Worm (Caenorhabditis elegans) whole organism, late embryonic: ENCODE results near the gene ile-2.

Source experiments
- C08G9.2 ChIP-seq: sonication (generic microtip); optimal IDR thresholded peaks from 2 replicates; lab custom pipeline; 2016; ENCODE audit warnings: mild to moderate bottlenecking, missing genetic modification characterization, moderate library complexity, missing compliant biosample characterization
- F13H6.1 ChIP-seq: sonication (generic microtip); optimal IDR thresholded peaks from 2 replicates; lab custom pipeline; 2016; ENCODE audit warnings: missing genetic modification characterization, missing compliant biosample characterization
- K02D7.2 ChIP-seq: sonication (generic microtip); optimal IDR thresholded peaks from 2 replicates; lab custom pipeline; 2017; ENCODE audit warnings: mild to moderate bottlenecking, missing genetic modification characterization, missing compliant biosample characterization
- Y22D7AL.16 ChIP-seq: sonication (generic microtip); optimal IDR thresholded peaks from 2 replicates; lab custom pipeline; 2016; ENCODE audit warnings: missing genetic modification characterization, missing compliant biosample characterization
- ama-1 ChIP-seq: fragments of 150-350 bp; optimal IDR thresholded peaks from 2 replicates; lab custom pipeline; 2014
- ceh-14 ChIP-seq: sonication (generic microtip); optimal IDR thresholded peaks from 2 replicates; lab custom pipeline; 2016; ENCODE audit warnings: missing genotype, missing genetic modification characterization, missing compliant biosample characterization
- ceh-18 ChIP-seq: sonication (generic microtip); optimal IDR thresholded peaks from 2 replicates; lab custom pipeline; 2016; ENCODE audit warnings: missing genetic modification characterization, missing compliant biosample characterization
- ceh-19 ChIP-seq: fragments of 200-800 bp; sonication (Bioruptor generic); optimal IDR thresholded peaks from 2 replicates; lab custom pipeline; 2018; ENCODE audit warnings: mild to moderate bottlenecking, missing genetic modification characterization, missing compliant biosample characterization
- ceh-2 ChIP-seq: sonication (generic microtip); optimal IDR thresholded peaks from 2 replicates; lab custom pipeline; 2016; ENCODE audit warnings: missing genotype, missing genetic modification characterization, missing compliant biosample characterization
- ceh-24 ChIP-seq: sonication (generic microtip); optimal IDR thresholded peaks from 2 replicates; lab custom pipeline; 2016; ENCODE audit warnings: mild to moderate bottlenecking, missing genetic modification characterization, missing compliant biosample characterization
- ceh-31 ChIP-seq: sonication (generic microtip); optimal IDR thresholded peaks from 2 replicates; lab custom pipeline; 2016; ENCODE audit warnings: missing genetic modification characterization, missing compliant biosample characterization
- ceh-34 ChIP-seq: sonication (generic microtip); optimal IDR thresholded peaks from 2 replicates; lab custom pipeline; 2016; ENCODE audit warnings: mild to moderate bottlenecking, missing genetic modification characterization, missing compliant biosample characterization
- ceh-45 ChIP-seq: fragments of 200-800 bp; sonication (Bioruptor generic); IDR thresholded peaks from 2 replicates; pipeline ENCODE4 v1.3.6; 2022; ENCODE audit warnings: missing genetic modification reagents, missing genetic modification characterization, missing compliant biosample characterization
- ceh-48 ChIP-seq: sonication (generic microtip); optimal IDR thresholded peaks from 2 replicates; lab custom pipeline; 2016; ENCODE audit warnings: missing genetic modification characterization, inconsistent platforms, missing compliant biosample characterization
- ceh-9 ChIP-seq: sonication (generic microtip); optimal IDR thresholded peaks from 2 replicates; lab custom pipeline; 2016; ENCODE audit warnings: mild to moderate bottlenecking, missing genetic modification characterization, inconsistent platforms, missing compliant biosample characterization
- che-1 ChIP-seq: sonication (generic microtip); optimal IDR thresholded peaks from 2 replicates; lab custom pipeline; 2016; ENCODE audit warnings: mild to moderate bottlenecking, missing genetic modification characterization, missing compliant biosample characterization
- dmd-4 ChIP-seq: sonication (generic microtip); optimal IDR thresholded peaks from 2 replicates; lab custom pipeline; 2016; ENCODE audit warnings: borderline replicate concordance, missing genetic modification characterization, missing compliant biosample characterization
- dve-1 ChIP-seq: sonication (generic microtip); optimal IDR thresholded peaks from 2 replicates; lab custom pipeline; 2017; ENCODE audit warnings: antibody characterized with exemption, mild to moderate bottlenecking, missing genetic modification characterization, missing compliant biosample characterization
- elt-2 ChIP-seq: sonication (generic microtip); optimal IDR thresholded peaks from 2 replicates; lab custom pipeline; 2016; ENCODE audit warnings: missing genetic modification reagents, missing genetic modification characterization, missing compliant biosample characterization
- eyg-1 ChIP-seq: sonication (generic microtip); optimal IDR thresholded peaks from 2 replicates; lab custom pipeline; 2016; ENCODE audit warnings: missing genotype, missing genetic modification characterization, missing compliant biosample characterization
- fax-1 ChIP-seq: sonication (generic microtip); optimal IDR thresholded peaks from 2 replicates; lab custom pipeline; 2016; ENCODE audit warnings: missing genotype, missing genetic modification characterization, missing compliant biosample characterization
- fkh-10 ChIP-seq: fragments of 150-350 bp; optimal IDR thresholded peaks from 2 replicates; lab custom pipeline; 2014; ENCODE audit warnings: missing biosample characterization, missing genetic modification reagents, missing genetic modification characterization
- fkh-6 ChIP-seq: sonication (generic microtip); optimal IDR thresholded peaks from 2 replicates; lab custom pipeline; 2016; ENCODE audit warnings: missing genetic modification characterization, missing compliant biosample characterization
- gmeb-2 ChIP-seq: sonication (generic microtip); optimal IDR thresholded peaks from 2 replicates; lab custom pipeline; 2016; ENCODE audit warnings: missing genetic modification characterization, inconsistent platforms, missing compliant biosample characterization
- hlh-13 ChIP-seq: fragments of 200-800 bp; sonication (Bioruptor generic); optimal IDR thresholded peaks from 2 replicates; lab custom pipeline; 2018; ENCODE audit warnings: mild to moderate bottlenecking, missing genetic modification characterization, missing compliant biosample characterization
- hlh-30 ChIP-seq: sonication (generic microtip); optimal IDR thresholded peaks from 2 replicates; lab custom pipeline; 2017; ENCODE audit warnings: antibody characterized with exemption, missing genetic modification characterization, missing compliant biosample characterization; ENCODE audit not compliant: insufficient read depth
- hlh-6 ChIP-seq: sonication (generic microtip); optimal IDR thresholded peaks from 2 replicates; lab custom pipeline; 2016; ENCODE audit warnings: missing genotype, missing genetic modification characterization, missing compliant biosample characterization
- hlh-8 ChIP-seq: sonication (generic microtip); optimal IDR thresholded peaks from 2 replicates; lab custom pipeline; 2016; ENCODE audit warnings: missing genotype, missing genetic modification characterization, missing compliant biosample characterization
- lim-6 ChIP-seq: sonication (generic microtip); optimal IDR thresholded peaks from 2 replicates; lab custom pipeline; 2016; ENCODE audit warnings: missing genetic modification characterization, missing compliant biosample characterization
- nfya-1 ChIP-seq: sonication (generic microtip); optimal IDR thresholded peaks from 2 replicates; lab custom pipeline; 2017; ENCODE audit warnings: missing genetic modification characterization, mild to moderate bottlenecking, missing compliant biosample characterization, antibody characterized with exemption, moderate library complexity
- pat-9 ChIP-seq: fragments of 200-800 bp; sonication (Bioruptor generic); optimal IDR thresholded peaks from 2 replicates; lab custom pipeline; 2018; ENCODE audit warnings: mild to moderate bottlenecking, missing genetic modification characterization, moderate library complexity, missing compliant biosample characterization
- pax-1 ChIP-seq: fragments of 150-350 bp; optimal IDR thresholded peaks from 2 replicates; lab custom pipeline; 2014; ENCODE audit warnings: missing biosample characterization, missing genetic modification characterization
- pros-1 ChIP-seq: fragments of 150-350 bp; optimal IDR thresholded peaks from 2 replicates; lab custom pipeline; 2014; ENCODE audit warnings: missing biosample characterization, missing genetic modification reagents, missing genetic modification characterization
- ref-2 ChIP-seq: sonication (generic microtip); optimal IDR thresholded peaks from 2 replicates; lab custom pipeline; 2016; ENCODE audit warnings: missing genetic modification characterization, missing compliant biosample characterization
- rnt-1 ChIP-seq: sonication (generic microtip); optimal IDR thresholded peaks from 2 replicates; lab custom pipeline; 2016; ENCODE audit warnings: missing genetic modification characterization, missing compliant biosample characterization
- sdc-2 ChIP-seq: sonication (generic microtip); optimal IDR thresholded peaks from 2 replicates; lab custom pipeline; 2016; ENCODE audit warnings: missing genotype, missing genetic modification characterization, missing compliant biosample characterization
- sox-2 ChIP-seq: fragments of 200-800 bp; sonication (Bioruptor generic); IDR thresholded peaks from 2 replicates; pipeline ENCODE4 v1.3.6; 2022; ENCODE audit warnings: missing genetic modification reagents, missing genetic modification characterization, missing compliant biosample characterization
- tbx-2 ChIP-seq: sonication (generic microtip); optimal IDR thresholded peaks from 2 replicates; lab custom pipeline; 2016; ENCODE audit warnings: missing genetic modification characterization, missing compliant biosample characterization
- unc-3 ChIP-seq, 2 experiments: fragments of 200-800 bp in 1 of 2; sonication (Bioruptor generic) in 1 of 2; sonication (generic microtip) in 1 of 2; conservative IDR thresholded peaks in 1 of 2; optimal IDR thresholded peaks in 1 of 2; 2 replicates each; pipeline versions ENCODE4 v1.3.6 to Lab custom; 2016 to 2022; ENCODE audit warnings: missing compliant biosample characterization in 2 of 2, missing genetic modification characterization in 2 of 2, missing genetic modification reagents in 1 of 2
- unc-42 ChIP-seq: sonication (generic microtip); optimal IDR thresholded peaks from 2 replicates; lab custom pipeline; 2016; ENCODE audit warnings: missing genotype, missing genetic modification characterization, missing compliant biosample characterization
- unc-55 ChIP-seq: sonication (generic microtip); optimal IDR thresholded peaks from 2 replicates; lab custom pipeline; 2017; ENCODE audit warnings: missing biosample characterization, missing genetic modification reagents, missing genetic modification characterization

The ile-2 gene

ce11 chrX:727737-728136 is 40.7 kb upstream of the ile-2 start:
- TF ChIP-seq ceh-24 (tag; lab: Kevin White, UChicago) (no peak), ceh-45 (GFP tag; lab: Robert Waterston, UW) (no peak), fkh-10 (GFP tag; lab: Kevin White, UChicago) (no peak), sdc-2 (tag; lab: Kevin White, UChicago) (peak; percentile 90), F13H6.1 (peak; percentile 56), tbx-2 (tag; lab: Kevin White, UChicago) (peak; percentile 79), hlh-8 (tag; lab: Kevin White, UChicago) (peak; percentile 69), eyg-1 (tag; lab: Kevin White, UChicago) (peak; percentile 60), ceh-9 (no peak), ceh-48 (peak; percentile 88), ceh-2 (tag; lab: Kevin White, UChicago) (peak; percentile 75), unc-55 (peak; percentile 43), lim-6 (tag; lab: Kevin White, UChicago) (no peak), C08G9.2 (tag; lab: Kevin White, UChicago) (peak; percentile 20), unc-42 (tag; lab: Kevin White, UChicago) (peak; percentile 95), ceh-18 (tag; lab: Kevin White, UChicago) (peak; percentile 23), K02D7.2 (tag; lab: Kevin White, UChicago) (no peak), ref-2 (tag; lab: Kevin White, UChicago) (peak; percentile 79), pax-1 (tag; lab: Kevin White, UChicago) (peak; percentile 49), fax-1 (tag; lab: Kevin White, UChicago) (peak; percentile 32), elt-2 (tag; lab: Kevin White, UChicago) (peak; percentile 42), pat-9 (tag; lab: Kevin White, UChicago) (no peak), hlh-13 (GFP tag; lab: Kevin White, UChicago) (no peak), rnt-1 (peak; percentile 87), che-1 (tag; lab: Kevin White, UChicago) (no peak), hlh-6 (peak; percentile 52), gmeb-2 (tag; lab: Kevin White, UChicago) (no peak), ceh-19 (GFP tag; lab: Kevin White, UChicago) (no peak), ceh-14 (tag; lab: Kevin White, UChicago) (peak; percentile 32), fkh-6 (tag; lab: Kevin White, UChicago) (no peak), pros-1 (tag; lab: Kevin White, UChicago) (peak; percentile 7), nfya-1 (tag; lab: Kevin White, UChicago) (peak; percentile 90), hlh-30 (tag; lab: Kevin White, UChicago) (peak; percentile 60), unc-3 (GFP tag; conservative IDR thresholded peaks at IDR 0.05; lab: Robert Waterston, UW) (no peak), unc-3 (tag; optimal IDR thresholded peaks at IDR 0.05; lab: Kevin White, UChicago) (no peak), ceh-34 (tag; lab: Kevin White, UChicago) (peak; percentile 85), ceh-31 (tag; lab: Kevin White, UChicago) (peak; percentile 90), dmd-4 (tag; lab: Kevin White, UChicago) (no peak)

DNA sequence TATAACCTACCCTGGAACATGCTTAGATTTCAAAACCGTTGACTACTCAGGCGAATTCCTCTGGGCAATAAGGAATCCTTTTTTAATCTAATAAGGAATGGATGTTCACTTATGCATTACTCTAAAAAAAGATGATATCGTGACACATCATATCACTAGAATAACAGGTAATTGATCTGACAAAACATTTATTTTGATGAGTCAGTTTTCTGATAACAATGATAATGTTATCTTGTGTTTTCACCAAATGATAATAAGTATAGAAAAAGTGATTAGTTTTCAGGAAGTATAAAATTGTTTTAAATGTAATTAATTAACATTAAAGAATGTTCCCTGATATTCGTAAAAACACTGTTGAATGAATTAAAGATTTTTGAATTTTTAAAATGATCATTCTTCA is 39.3 kb upstream of the ile-2 start:
- no peak for TF ChIP-seq ceh-2 (tag; lab: Kevin White, UChicago)
- TF ChIP-seq elt-2 (tag; lab: Kevin White, UChicago), result peak; percentile 94

ce11 chrX:735572-735971 is 32.8 kb upstream of the ile-2 start, which contains the start of gene npr-19:
TSS of gene npr-19 (minus strand) at chrX:735672.
- no peak for TF ChIP-seq ceh-2 (tag; lab: Kevin White, UChicago)
- TF ChIP-seq Y22D7AL.16 (tag; lab: Kevin White, UChicago), result no peak
- no peak for TF ChIP-seq ceh-19 (GFP tag; lab: Kevin White, UChicago)
- TF ChIP-seq dve-1 (tag; lab: Kevin White, UChicago), result no peak
- no peak for TF ChIP-seq sdc-2 (tag; lab: Kevin White, UChicago)
- no peak for TF ChIP-seq sox-2
- TF ChIP-seq ceh-24 (tag; lab: Kevin White, UChicago), result no peak
- TF ChIP-seq ama-1 (lab: Kevin White, UChicago), result no peak
